Fruit fly (Drosophila melanogaster) whole organism, embryonic: ENCODE data around the gene CG6695.

Experiments used
- Atf3 ChIP-seq: fragments of 200-800 bp; sonication (Bioruptor generic); optimal IDR thresholded peaks from 3 replicates; lab custom pipeline; 2016; ENCODE audit warnings: missing biosample characterization, missing genetic modification characterization
- CG10147 ChIP-seq: fragments of 200-800 bp; sonication (Bioruptor generic); optimal IDR thresholded peaks from 2 replicates; lab custom pipeline; 2019; ENCODE audit warnings: missing biosample characterization, mild to moderate bottlenecking, missing genetic modification characterization, moderate library complexity
- CG10565 ChIP-seq: fragments of 200-800 bp; sonication (Bioruptor generic); optimal IDR thresholded peaks from 3 replicates; lab custom pipeline; 2016; ENCODE audit warnings: missing biosample characterization, mild to moderate bottlenecking, missing genetic modification characterization
- CG11398 ChIP-seq: fragments of 200-800 bp; sonication (Bioruptor generic); optimal IDR thresholded peaks from 2 replicates; lab custom pipeline; 2016; ENCODE audit warnings: missing biosample characterization, missing genetic modification characterization
- CG11456 ChIP-seq: fragments of 200-800 bp; sonication (Bioruptor generic); IDR thresholded peaks from 3 replicates; pipeline ENCODE4 v1.3.6; 2022; ENCODE audit warnings: missing biosample characterization, missing genetic modification characterization
- CG11695 ChIP-seq: fragments of 200-800 bp; sonication (Bioruptor generic); IDR thresholded peaks from 3 replicates; pipeline ENCODE4 v1.3.6; 2022; ENCODE audit warnings: missing biosample characterization, missing genetic modification characterization
- CG14050 ChIP-seq: fragments of 200-800 bp; sonication (Bioruptor generic); IDR thresholded peaks from 3 replicates; pipeline ENCODE4 v1.3.6; 2022; ENCODE audit warnings: missing biosample characterization, missing genetic modification characterization
- CG14965 ChIP-seq: fragments of 200-800 bp; sonication (Bioruptor generic); optimal IDR thresholded peaks from 2 replicates; lab custom pipeline; 2016; ENCODE audit warnings: missing biosample characterization, missing genetic modification characterization, borderline replicate concordance
- CG17186 ChIP-seq: fragments of 200-800 bp; sonication (Bioruptor generic); optimal IDR thresholded peaks from 3 replicates; lab custom pipeline; 2017; ENCODE audit warnings: missing biosample characterization, missing genetic modification reagents, missing genetic modification characterization
- CG17829 ChIP-seq: fragments of 200-800 bp; optimal IDR thresholded peaks from 2 replicates; lab custom pipeline; 2019; ENCODE audit warnings: missing biosample characterization, mild to moderate bottlenecking, missing genetic modification characterization, moderate library complexity
- CG18619 ChIP-seq: fragments of 200-800 bp; sonication (Bioruptor generic); optimal IDR thresholded peaks from 3 replicates; lab custom pipeline; 2017; ENCODE audit warnings: missing biosample characterization, mild to moderate bottlenecking, missing genetic modification characterization
- CG2120 ChIP-seq: fragments of 200-800 bp; sonication (Bioruptor generic); optimal IDR thresholded peaks from 3 replicates; lab custom pipeline; 2016; ENCODE audit warnings: missing biosample characterization, missing genetic modification characterization
- CG31224 ChIP-seq: fragments of 200-800 bp; sonication (Bioruptor generic); IDR thresholded peaks from 2 replicates; pipeline ENCODE4 v1.3.6; 2022; ENCODE audit warnings: missing biosample characterization, missing genetic modification characterization
- CG34422 ChIP-seq: fragments of 200-800 bp; sonication (Bioruptor generic); IDR thresholded peaks from 3 replicates; pipeline ENCODE4 v1.3.6; 2022; ENCODE audit warnings: missing biosample characterization, missing genetic modification characterization
- CG4360 ChIP-seq: fragments of 200-800 bp; sonication (Bioruptor generic); IDR thresholded peaks from 2 replicates; pipeline ENCODE4 v1.3.6; 2022; ENCODE audit warnings: missing biosample characterization, missing genetic modification characterization
- CG4424 ChIP-seq: fragments of 200-800 bp; sonication (Bioruptor generic); optimal IDR thresholded peaks from 3 replicates; lab custom pipeline; 2016; ENCODE audit warnings: missing biosample characterization, missing genetic modification characterization
- CG4854 ChIP-seq: fragments of 200-800 bp; sonication (Bioruptor generic); optimal IDR thresholded peaks from 2 replicates; lab custom pipeline; 2016; ENCODE audit warnings: missing biosample characterization, missing genetic modification characterization, inconsistent platforms
- CG6175 ChIP-seq: fragments of 200-800 bp; sonication (Bioruptor generic); IDR thresholded peaks from 3 replicates; pipeline ENCODE4 v1.3.6; 2022; ENCODE audit warnings: missing biosample characterization, missing genetic modification characterization
- CG6272 ChIP-seq: fragments of 200-800 bp; sonication (Bioruptor generic); IDR thresholded peaks from 2 replicates; pipeline ENCODE4 v1.3.6; 2022; ENCODE audit warnings: missing biosample characterization, missing genetic modification characterization
- CG6654 ChIP-seq: fragments of 200-800 bp; sonication (Bioruptor generic); optimal IDR thresholded peaks from 2 replicates; lab custom pipeline; 2017; ENCODE audit warnings: missing biosample characterization, mild to moderate bottlenecking, missing genetic modification characterization
- CG7786 ChIP-seq: fragments of 200-800 bp; sonication (Bioruptor generic); optimal IDR thresholded peaks from 2 replicates; lab custom pipeline; 2016; ENCODE audit warnings: missing biosample characterization, missing genetic modification characterization
- CG7963 ChIP-seq: fragments of 200-800 bp; sonication (Bioruptor generic); IDR thresholded peaks from 3 replicates; pipeline ENCODE4 v1.3.6; 2022; ENCODE audit warnings: missing biosample characterization, missing genetic modification characterization; ENCODE audit not compliant: partially characterized antibody
- CG8089 ChIP-seq: fragments of 200-800 bp; sonication (Bioruptor generic); optimal IDR thresholded peaks from 3 replicates; lab custom pipeline; 2016; ENCODE audit warnings: missing biosample characterization, missing genetic modification characterization
- CG8944 ChIP-seq: fragments of 200-800 bp; sonication (Bioruptor generic); optimal IDR thresholded peaks from 3 replicates; lab custom pipeline; 2016; ENCODE audit warnings: missing biosample characterization, missing genetic modification characterization
- CG9609 ChIP-seq: fragments of 200-800 bp; sonication (Bioruptor generic); optimal IDR thresholded peaks from 3 replicates; lab custom pipeline; 2016; ENCODE audit warnings: missing biosample characterization, missing genetic modification characterization
- CG9876 ChIP-seq: fragments of 200-800 bp; sonication (Bioruptor generic); optimal IDR thresholded peaks from 2 replicates; lab custom pipeline; 2016; ENCODE audit warnings: missing biosample characterization, missing genetic modification characterization
- Camta ChIP-seq: fragments of 200-800 bp; sonication (Bioruptor generic); optimal IDR thresholded peaks from 2 replicates; lab custom pipeline; 2016; ENCODE audit warnings: missing biosample characterization, missing genetic modification characterization
- Eip74EF ChIP-seq, 2 experiments: fragments of 200-800 bp in 1 of 2; fragments of >200 bp in 1 of 2; sonication (Bioruptor generic) in 1 of 2; optimal IDR thresholded peaks; 2 replicates each; lab custom pipeline; 2017 to 2019; ENCODE audit warnings: missing biosample characterization in 2 of 2, missing genetic modification characterization in 2 of 2, mild to moderate bottlenecking in 1 of 2, moderate library complexity in 1 of 2
- Gug ChIP-seq: fragments of 200-800 bp; sonication (Bioruptor generic); IDR thresholded peaks from 4 replicates; pipeline ENCODE4 v1.3.6; 2022; ENCODE audit warnings: missing biosample characterization, missing genetic modification characterization
- HLHmδ ChIP-seq: fragments of 200-800 bp; sonication (Bioruptor generic); optimal IDR thresholded peaks from 2 replicates; lab custom pipeline; 2018; ENCODE audit warnings: missing biosample characterization, mild to moderate bottlenecking, missing genetic modification characterization, moderate library complexity
- MBD-R2 ChIP-seq: fragments of 200-800 bp; sonication (Bioruptor generic); IDR thresholded peaks from 2 replicates; pipeline ENCODE4 v1.3.6; 2022; ENCODE audit warnings: missing biosample characterization, missing genetic modification characterization
- NC2α ChIP-seq: fragments of 200-800 bp; sonication (Bioruptor generic); optimal IDR thresholded peaks from 2 replicates; lab custom pipeline; 2016; ENCODE audit warnings: missing biosample characterization, missing genetic modification characterization
- Nf-YB ChIP-seq: fragments of 200-800 bp; sonication (Bioruptor generic); optimal IDR thresholded peaks from 3 replicates; lab custom pipeline; 2019; ENCODE audit warnings: missing biosample characterization, mild to moderate bottlenecking, missing genetic modification characterization, moderate library complexity
- Xrp1 ChIP-seq: fragments of 200-800 bp; sonication (Bioruptor generic); IDR thresholded peaks from 2 replicates; pipeline ENCODE4 v1.3.6; 2022; ENCODE audit warnings: missing biosample characterization, missing genetic modification characterization
- bcd ChIP-seq: fragments of 200-800 bp; sonication (Bioruptor generic); optimal IDR thresholded peaks from 2 replicates; lab custom pipeline; 2017; ENCODE audit warnings: missing biosample characterization, mild to moderate bottlenecking, missing genetic modification characterization
- chn ChIP-seq: fragments of 200-800 bp; sonication (Bioruptor generic); optimal IDR thresholded peaks from 2 replicates; lab custom pipeline; 2016; ENCODE audit warnings: missing biosample characterization, missing genetic modification characterization
- croc ChIP-seq: fragments of 200-800 bp; sonication (Bioruptor generic); conservative IDR thresholded peaks from 3 replicates; pipeline ENCODE4 v1.3.6; 2022; ENCODE audit warnings: missing biosample characterization, missing genetic modification characterization
- dmrt99B ChIP-seq: fragments of 200-800 bp; sonication (Bioruptor generic); optimal IDR thresholded peaks from 2 replicates; lab custom pipeline; 2018; ENCODE audit warnings: missing biosample characterization, mild to moderate bottlenecking, missing genetic modification characterization, moderate library complexity
- eve ChIP-seq, 2 experiments: fragments of >200 bp; optimal IDR thresholded peaks; 2 replicates each; lab custom pipeline; 2017; ENCODE audit warnings: missing biosample characterization in 2 of 2, missing genetic modification characterization in 2 of 2
- gfzf ChIP-seq: fragments of 200-800 bp; sonication (Bioruptor generic); optimal IDR thresholded peaks from 2 replicates; lab custom pipeline; 2016; ENCODE audit warnings: missing biosample characterization, mild to moderate bottlenecking, missing genetic modification characterization, moderate library complexity
- ind ChIP-seq: fragments of 200-800 bp; sonication (Bioruptor generic); optimal IDR thresholded peaks from 3 replicates; lab custom pipeline; 2016; ENCODE audit warnings: missing biosample characterization, missing genetic modification characterization
- lab ChIP-seq: fragments of 200-800 bp; sonication (Bioruptor generic); optimal IDR thresholded peaks from 3 replicates; lab custom pipeline; 2017; ENCODE audit warnings: missing biosample characterization, missing genetic modification characterization, mild to moderate bottlenecking, moderate library complexity, missing genetic modification reagents
- lilli ChIP-seq: fragments of 200-800 bp; sonication (Bioruptor generic); optimal IDR thresholded peaks from 3 replicates; lab custom pipeline; 2016; ENCODE audit warnings: missing biosample characterization, missing genetic modification characterization
- lov ChIP-seq, 2 experiments: fragments of 200-800 bp in 1 of 2; fragments of >200 bp in 1 of 2; sonication (Bioruptor generic) in 1 of 2; IDR thresholded peaks in 1 of 2; optimal IDR thresholded peaks in 1 of 2; 2 replicates in 1 of 2; 3 replicates in 1 of 2; pipeline versions ENCODE4 v1.3.6 to Lab custom; 2017 to 2022; ENCODE audit warnings: missing biosample characterization in 1 of 2, missing genetic modification characterization in 1 of 2
- maf-S ChIP-seq: fragments of 200-800 bp; sonication (Bioruptor generic); optimal IDR thresholded peaks from 2 replicates; lab custom pipeline; 2016; ENCODE audit warnings: missing biosample characterization, missing genetic modification characterization
- odd ChIP-seq: fragments of 200-800 bp; sonication (Bioruptor generic); optimal IDR thresholded peaks from 2 replicates; lab custom pipeline; 2017; ENCODE audit warnings: missing biosample characterization, mild to moderate bottlenecking, missing genetic modification characterization
- ro ChIP-seq: fragments of 200-800 bp; sonication (Bioruptor generic); IDR thresholded peaks from 2 replicates; pipeline ENCODE4 v1.3.6; 2022; ENCODE audit warnings: missing biosample characterization, missing genetic modification characterization
- sens ChIP-seq: fragments of 200-800 bp; sonication (Bioruptor generic); peaks from one replicate; lab custom pipeline; 2016; ENCODE audit warnings: missing biosample characterization, missing genetic modification characterization
- shn ChIP-seq: fragments of 200-800 bp; sonication (Bioruptor generic); optimal IDR thresholded peaks from 3 replicates; lab custom pipeline; 2016; ENCODE audit warnings: missing biosample characterization, missing genetic modification characterization
- sob ChIP-seq: fragments of 200-800 bp; sonication (Bioruptor generic); IDR thresholded peaks from 2 replicates; pipeline ENCODE4 v1.3.6; 2022; ENCODE audit warnings: missing biosample characterization, missing genetic modification characterization
- twi ChIP-seq: fragments of 200-800 bp; optimal IDR thresholded peaks from 2 replicates; lab custom pipeline; 2019; ENCODE audit warnings: missing biosample characterization, mild to moderate bottlenecking, missing genetic modification characterization, moderate library complexity
- zfh1 ChIP-seq: fragments of 200-800 bp; sonication (Bioruptor generic); IDR thresholded peaks from 3 replicates; pipeline ENCODE4 v1.3.6; 2022; ENCODE audit warnings: missing biosample characterization, missing genetic modification characterization

The CG6695 gene

DNA sequence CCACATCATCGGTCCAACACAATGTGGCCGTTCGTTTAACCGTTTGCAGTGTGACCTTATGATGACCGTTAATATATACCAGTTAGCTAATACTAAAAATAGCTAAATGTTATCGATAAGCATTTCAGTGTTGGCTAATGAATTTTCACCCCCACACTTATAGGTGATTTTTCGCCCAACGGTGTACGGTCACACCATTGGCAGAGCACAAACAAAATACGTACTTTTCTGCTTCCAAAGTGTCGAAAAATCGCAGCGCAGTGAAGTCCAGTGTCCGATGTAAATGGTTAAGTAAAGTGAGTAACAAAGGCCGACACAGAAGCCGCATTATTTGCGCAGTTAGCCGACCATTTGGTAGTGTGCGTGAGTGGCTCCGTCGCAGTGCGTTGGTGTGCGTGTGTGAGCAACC, 29.4 kb upstream of the CG6695 start, which contains the start of the genes Syx18 and atl (continued):
- no peak for TF ChIP-seq zfh1
- no peak for TF ChIP-seq CG11695 (GFP tag; lab: Robert Waterston, UW)
- no peak for TF ChIP-seq CG11456 (GFP tag; lab: Robert Waterston, UW)
- no peak for TF ChIP-seq CG8089 (GFP tag; lab: Kevin White, UChicago)
- no peak for TF ChIP-seq lov (optimal IDR thresholded peaks at IDR 0.05; lab: Kevin White, UChicago)
- no peak for TF ChIP-seq lov (GFP tag; IDR thresholded peaks at IDR 0.05; lab: Robert Waterston, UW)
- no peak for TF ChIP-seq HLHmδ (GFP tag; lab: Kevin White, UChicago)
- peak; percentile 31 for TF ChIP-seq lab
- no peak for TF ChIP-seq CG8944 (GFP tag; lab: Kevin White, UChicago)
- peak; percentile 54; the same call in 1 of the 2 replicates for TF ChIP-seq sob (GFP tag; lab: Robert Waterston, UW)
- no peak for TF ChIP-seq lilli (GFP tag; lab: Kevin White, UChicago)
- TF ChIP-seq CG11398 (GFP tag; lab: Kevin White, UChicago), result peak; percentile 1
- TF ChIP-seq Gug (GFP tag; lab: Robert Waterston, UW), result no peak
- peak; percentile 64 for TF ChIP-seq CG17829 (tag; lab: Kevin White, UChicago)
- peak in 1 of 2 experiments; percentile 19 for TF ChIP-seq Eip74EF (GFP tag; optimal IDR thresholded peaks at IDR 0.05; lab: Kevin White, UChicago)
- TF ChIP-seq CG4854, result no peak
- no peak for TF ChIP-seq maf-S (GFP tag; lab: Kevin White, UChicago)
- TF ChIP-seq CG31224, result no peak
- TF ChIP-seq ro (GFP tag; lab: Robert Waterston, UW), result no peak
- no peak for TF ChIP-seq odd (GFP tag; lab: Kevin White, UChicago)
- no peak for TF ChIP-seq Xrp1 (GFP tag; lab: Robert Waterston, UW)
- TF ChIP-seq eve (GFP tag; optimal IDR thresholded peaks at IDR 0.05; lab: Kevin White, UChicago), result no peak
- TF ChIP-seq CG10565 (GFP tag; lab: Kevin White, UChicago), result no peak
- TF ChIP-seq CG7963 (GFP tag; lab: Robert Waterston, UW), result no peak
- no peak for TF ChIP-seq CG6654 (GFP tag; lab: Kevin White, UChicago)
- peak; percentile 84 for TF ChIP-seq sens (GFP tag; lab: Kevin White, UChicago)
- TF ChIP-seq CG4424 (GFP tag; lab: Kevin White, UChicago), result no peak
- no peak for TF ChIP-seq Nf-YB (GFP tag; lab: Kevin White, UChicago)
- TF ChIP-seq CG6272 (GFP tag; lab: Robert Waterston, UW), result no peak
- peak; percentile 92; the same call in 1 of the 2 replicates for TF ChIP-seq MBD-R2 (GFP tag; lab: Robert Waterston, UW)
- no peak for TF ChIP-seq croc (GFP tag; lab: Robert Waterston, UW)
- TF ChIP-seq CG14050 (GFP tag; lab: Robert Waterston, UW), result no peak
- peak; percentile 17 for TF ChIP-seq shn (GFP tag; lab: Kevin White, UChicago)
- TF ChIP-seq CG14965 (GFP tag; lab: Kevin White, UChicago), result no peak
- TF ChIP-seq dmrt99B (tag; lab: Kevin White, UChicago), result no peak
- TF ChIP-seq CG4360 (GFP tag; lab: Robert Waterston, UW), result no peak
- no peak for TF ChIP-seq NC2α (GFP tag; lab: Kevin White, UChicago)
- peak; percentile 99 for TF ChIP-seq gfzf
- no peak for TF ChIP-seq CG9876 (GFP tag; lab: Kevin White, UChicago)
- TF ChIP-seq bcd, result peak; percentile 15
- no peak for TF ChIP-seq CG7786 (GFP tag; lab: Kevin White, UChicago)
- TF ChIP-seq ind (GFP tag; lab: Kevin White, UChicago), result no peak
- TF ChIP-seq CG10147 (GFP tag; lab: Kevin White, UChicago), result no peak
- peak; percentile 3 for TF ChIP-seq CG9609 (GFP tag; lab: Kevin White, UChicago)
- no peak for TF ChIP-seq Atf3
- peak; percentile 48 for TF ChIP-seq CG17186
- TF ChIP-seq CG18619 (GFP tag; lab: Kevin White, UChicago), result no peak
- peak; percentile 21 for TF ChIP-seq Camta (GFP tag; lab: Kevin White, UChicago)
- peak; percentile 36; the same call in 1 of the 3 replicates for TF ChIP-seq CG34422
- TF ChIP-seq CG2120 (GFP tag; lab: Kevin White, UChicago), result peak; percentile 28
- no peak for TF ChIP-seq CG6175
- no peak for TF ChIP-seq twi (tag; lab: Kevin White, UChicago)
- no peak for TF ChIP-seq chn
